Worm (Caenorhabditis elegans) whole organism, L3 larva: ENCODE data around the gene lips-7.

Experiments used
- R02D3.7 ChIP-seq: fragments of 150-350 bp; optimal IDR thresholded peaks from 2 replicates; lab custom pipeline; 2014; ENCODE audit warnings: missing biosample characterization, missing genetic modification characterization
- ZK546.5 ChIP-seq: sonication (generic microtip); optimal IDR thresholded peaks from 2 replicates; lab custom pipeline; 2017; ENCODE audit warnings: missing biosample characterization, missing genetic modification characterization
- aly-2 ChIP-seq: fragments of 150-350 bp; optimal IDR thresholded peaks from 2 replicates; lab custom pipeline; 2014; ENCODE audit warnings: missing biosample characterization, missing genetic modification characterization
- ama-1 ChIP-seq: fragments of 150-350 bp; optimal IDR thresholded peaks from 2 replicates; lab custom pipeline; 2018
- ceh-9 ChIP-seq: sonication (generic microtip); optimal IDR thresholded peaks from 2 replicates; lab custom pipeline; 2018; ENCODE audit warnings: missing biosample characterization, missing genetic modification characterization
- egl-27 ChIP-seq: sonication (generic microtip); optimal IDR thresholded peaks from 4 replicates; lab custom pipeline; 2017; ENCODE audit warnings: missing biosample characterization, missing genetic modification reagents, missing genetic modification characterization
- elt-1 ChIP-seq: fragments of 150-350 bp; optimal IDR thresholded peaks from 2 replicates; lab custom pipeline; 2014; ENCODE audit warnings: missing biosample characterization, missing genetic modification characterization
- elt-2 ChIP-seq: sonication (generic microtip); optimal IDR thresholded peaks from 2 replicates; lab custom pipeline; 2016; ENCODE audit warnings: missing genetic modification reagents, mild to moderate bottlenecking, missing genetic modification characterization, missing compliant biosample characterization
- eor-1 ChIP-seq, 2 experiments: fragments of 150-350 bp; optimal IDR thresholded peaks; 2 replicates each; lab custom pipeline; 2014 to 2018; ENCODE audit warnings: missing biosample characterization in 2 of 2, missing genetic modification characterization in 2 of 2
- fkh-10 ChIP-seq: sonication (generic microtip); optimal IDR thresholded peaks from 2 replicates; lab custom pipeline; 2017; ENCODE audit warnings: missing biosample characterization, missing genetic modification reagents, missing genetic modification characterization
- fkh-2 ChIP-seq: fragments of 150-350 bp; optimal IDR thresholded peaks from 2 replicates; lab custom pipeline; 2014; ENCODE audit warnings: missing biosample characterization, missing genetic modification reagents, missing genetic modification characterization
- fos-1 ChIP-seq: fragments of 150-350 bp; optimal IDR thresholded peaks from 2 replicates; lab custom pipeline; 2014; ENCODE audit warnings: missing biosample characterization, missing genetic modification characterization
- hmg-11 ChIP-seq: sonication (generic microtip); optimal IDR thresholded peaks from 2 replicates; lab custom pipeline; 2016; ENCODE audit warnings: missing genetic modification characterization, missing compliant biosample characterization
- jun-1 ChIP-seq: fragments of 150-350 bp; optimal IDR thresholded peaks from 2 replicates; lab custom pipeline; 2014; ENCODE audit warnings: missing biosample characterization, missing genetic modification reagents, missing genetic modification characterization
- lin-15B ChIP-seq: fragments of 150-350 bp; optimal IDR thresholded peaks from 2 replicates; lab custom pipeline; 2014; ENCODE audit warnings: missing biosample characterization, missing genetic modification characterization
- lin-39 ChIP-seq: fragments of 150-350 bp; optimal IDR thresholded peaks from 2 replicates; lab custom pipeline; 2018; ENCODE audit warnings: missing biosample characterization, missing genetic modification reagents, missing genetic modification characterization
- lsy-12 ChIP-seq: sonication (generic microtip); optimal IDR thresholded peaks from 2 replicates; lab custom pipeline; 2016; ENCODE audit warnings: mild to moderate bottlenecking, missing genetic modification characterization, missing compliant biosample characterization
- mdl-1 ChIP-seq: fragments of 150-350 bp; optimal IDR thresholded peaks from 2 replicates; lab custom pipeline; 2014; ENCODE audit warnings: missing biosample characterization, missing genetic modification characterization
- mml-1 ChIP-seq: fragments of 150-350 bp; sonication (generic microtip); optimal IDR thresholded peaks from 3 replicates; lab custom pipeline; 2014; ENCODE audit warnings: missing biosample characterization, missing genetic modification characterization
- nfya-1 ChIP-seq: sonication (generic microtip); optimal IDR thresholded peaks from 2 replicates; lab custom pipeline; 2017; ENCODE audit warnings: missing genetic modification characterization, mild to moderate bottlenecking, missing compliant biosample characterization, antibody characterized with exemption, moderate library complexity; ENCODE audit not compliant: insufficient read depth
- nhr-11 ChIP-seq: fragments of 150-350 bp; optimal IDR thresholded peaks from 2 replicates; lab custom pipeline; 2014; ENCODE audit warnings: missing biosample characterization, missing genetic modification characterization
- nhr-12 ChIP-seq: fragments of 150-350 bp; optimal IDR thresholded peaks from 2 replicates; lab custom pipeline; 2014; ENCODE audit warnings: missing biosample characterization, missing genetic modification characterization
- nhr-23 ChIP-seq: fragments of 150-350 bp; optimal IDR thresholded peaks from 2 replicates; lab custom pipeline; 2014; ENCODE audit warnings: missing biosample characterization, missing genetic modification reagents, missing genetic modification characterization
- nhr-237 ChIP-seq: fragments of 150-350 bp; optimal IDR thresholded peaks from 2 replicates; lab custom pipeline; 2014; ENCODE audit warnings: missing biosample characterization, missing genetic modification characterization
- nhr-25 ChIP-seq: sonication (generic microtip); optimal IDR thresholded peaks from 2 replicates; lab custom pipeline; 2017; ENCODE audit warnings: missing biosample characterization, missing genetic modification characterization
- nhr-28 ChIP-seq: fragments of 150-350 bp; optimal IDR thresholded peaks from 2 replicates; lab custom pipeline; 2014; ENCODE audit warnings: missing biosample characterization, missing genetic modification characterization
- nhr-43 ChIP-seq: sonication (generic microtip); optimal IDR thresholded peaks from 2 replicates; lab custom pipeline; 2016; ENCODE audit warnings: mild to moderate bottlenecking, missing genetic modification characterization, missing compliant biosample characterization; ENCODE audit not compliant: poor library complexity, severe bottlenecking
- nhr-67 ChIP-seq: fragments of 150-350 bp; optimal IDR thresholded peaks from 2 replicates; lab custom pipeline; 2014; ENCODE audit warnings: missing biosample characterization, missing genetic modification characterization
- nhr-77 ChIP-seq: fragments of 150-350 bp; optimal IDR thresholded peaks from 2 replicates; lab custom pipeline; 2014; ENCODE audit warnings: missing biosample characterization, missing genetic modification characterization
- pha-4 ChIP-seq: fragments of 150-350 bp; optimal IDR thresholded peaks from 2 replicates; lab custom pipeline; 2014; ENCODE audit warnings: missing biosample characterization, missing genetic modification reagents, missing genetic modification characterization
- pqm-1 ChIP-seq: fragments of 150-350 bp; optimal IDR thresholded peaks from 2 replicates; lab custom pipeline; 2017; ENCODE audit warnings: missing biosample characterization, missing genetic modification characterization, inconsistent platforms
- sea-2 ChIP-seq: fragments of 150-350 bp; sonication (generic microtip); optimal IDR thresholded peaks from 4 replicates; lab custom pipeline; 2014; ENCODE audit warnings: missing biosample characterization, missing genetic modification reagents, missing genetic modification characterization
- skn-1 ChIP-seq: fragments of 150-350 bp; optimal IDR thresholded peaks from 2 replicates; lab custom pipeline; 2014; ENCODE audit warnings: missing biosample characterization, missing genetic modification characterization
- snpc-4 ChIP-seq: fragments of 150-350 bp; optimal IDR thresholded peaks from 2 replicates; lab custom pipeline; 2014; ENCODE audit warnings: missing biosample characterization, missing genetic modification characterization
- tbx-2 ChIP-seq: sonication (generic microtip); optimal IDR thresholded peaks from 2 replicates; lab custom pipeline; 2016; ENCODE audit warnings: mild to moderate bottlenecking, missing genetic modification characterization, missing compliant biosample characterization
- unc-39 ChIP-seq: sonication (generic microtip); optimal IDR thresholded peaks from 4 replicates; lab custom pipeline; 2017; ENCODE audit warnings: missing biosample characterization, missing genetic modification characterization
- unc-62 ChIP-seq: fragments of 150-350 bp; sonication (generic microtip); optimal IDR thresholded peaks from 4 replicates; lab custom pipeline; 2014; ENCODE audit warnings: missing biosample characterization, missing genetic modification reagents, missing genetic modification characterization
- zag-1 ChIP-seq: fragments of 150-350 bp; optimal IDR thresholded peaks from 2 replicates; lab custom pipeline; 2014; ENCODE audit warnings: missing biosample characterization, missing genetic modification characterization
- ztf-11 ChIP-seq: fragments of 150-350 bp; optimal IDR thresholded peaks from 2 replicates; lab custom pipeline; 2014; ENCODE audit warnings: missing biosample characterization, missing genetic modification characterization
- ztf-4 ChIP-seq: fragments of 150-350 bp; optimal IDR thresholded peaks from 2 replicates; lab custom pipeline; 2014; ENCODE audit warnings: missing biosample characterization, missing genetic modification characterization

The lips-7 gene

ce11 chrII:572010-572409 is 20.4 kb downstream of the lips-7 start, which contains the start of gene mlt-8:
Gene mlt-8, minus strand, starts transcription at chrII:572110.
- TF ChIP-seq pha-4 (tag; lab: Kevin White, UChicago) = no peak
- no peak for TF ChIP-seq sea-2
- no peak for TF ChIP-seq mdl-1
- TF ChIP-seq nhr-23 (tag; lab: Kevin White, UChicago) = no peak
- no peak for TF ChIP-seq unc-62 (GFP tag; lab: Kevin White, UChicago)
- no peak for TF ChIP-seq unc-39 (tag; lab: Kevin White, UChicago)
- no peak for TF ChIP-seq nhr-237 (tag; lab: Kevin White, UChicago)
- no peak for TF ChIP-seq tbx-2 (tag; lab: Kevin White, UChicago)
- TF ChIP-seq nhr-12 = no peak
- no peak for TF ChIP-seq nhr-25
- TF ChIP-seq nhr-77 = no peak
- no peak for TF ChIP-seq fkh-10 (GFP tag; lab: Kevin White, UChicago)
- no peak for TF ChIP-seq fos-1 (tag; lab: Kevin White, UChicago)

ce11 chrII:574064-574463 is 22.4 kb downstream of the lips-7 start:
- TF ChIP-seq nhr-25 (peak; percentile 61), nhr-28 (no peak), nhr-23 (tag; lab: Kevin White, UChicago) (peak; percentile 78)
- TF ChIP-seq, all 47 proteins: peak for 2

- no peak for TF ChIP-seq ztf-4 (tag; lab: Kevin White, UChicago)
- no peak for TF ChIP-seq snpc-4 (tag; lab: Kevin White, UChicago)
- no peak for TF ChIP-seq nfya-1
- no peak for TF ChIP-seq nhr-12
- no peak for TF ChIP-seq skn-1 (tag; lab: Kevin White, UChicago)
- no peak for TF ChIP-seq nhr-11
- TF ChIP-seq ceh-9 (tag; lab: Kevin White, UChicago) = no peak
- TF ChIP-seq R02D3.7 (tag; lab: Kevin White, UChicago) = no peak
- no peak for TF ChIP-seq pqm-1
- no peak for TF ChIP-seq jun-1 (tag; lab: Kevin White, UChicago)
- no peak for TF ChIP-seq aly-2
- TF ChIP-seq zag-1 (tag; lab: Kevin White, UChicago) = no peak
- no peak for TF ChIP-seq fkh-10 (GFP tag; lab: Kevin White, UChicago)
- TF ChIP-seq lsy-12 = no peak
- no peak for TF ChIP-seq ZK546.5 (tag; lab: Kevin White, UChicago)
These were observed 26.0 kb downstream of the lips-7 start, which contains the start of gene W08F4.7 for ce11 chrII:577632-578031. Gene W08F4.7, minus strand, starts transcription at chrII:577732.

ce11 chrII:578803-579202 is 27.1 kb downstream of the lips-7 start:
- no peak for TF ChIP-seq R02D3.7 (tag; lab: Kevin White, UChicago)
- TF ChIP-seq nhr-23 (tag; lab: Kevin White, UChicago) = no peak
- no peak for TF ChIP-seq nhr-12
- no peak for TF ChIP-seq fkh-2
- TF ChIP-seq lin-39 (tag; lab: Kevin White, UChicago) = no peak
- TF ChIP-seq elt-2 (tag; lab: Kevin White, UChicago) = no peak
- no peak for TF ChIP-seq nhr-67
- no peak for TF ChIP-seq aly-2
- no peak for TF ChIP-seq egl-27
- no peak for TF ChIP-seq fkh-10 (GFP tag; lab: Kevin White, UChicago)
- TF ChIP-seq pqm-1 = no peak
- TF ChIP-seq elt-1 (tag; lab: Kevin White, UChicago) = no peak
- TF ChIP-seq nhr-77 = no peak
- TF ChIP-seq nhr-43 (tag; lab: Kevin White, UChicago) = no peak
- TF ChIP-seq snpc-4 (tag; lab: Kevin White, UChicago) = no peak
- TF ChIP-seq unc-39 (tag; lab: Kevin White, UChicago) = no peak
- TF ChIP-seq ama-1 (lab: Kevin White, UChicago) = no peak
- TF ChIP-seq, all 47 proteins: peak for 0

ce11 chrII:580189-580643 is 28.6 kb downstream of the lips-7 start, which contains the start of the genes cdc-37 and W08F4.3:
Gene cdc-37, minus strand, starts transcription at chrII:580593.
Gene W08F4.3, plus strand, starts transcription at chrII:580602.
- no peak for TF ChIP-seq ama-1 (lab: Kevin White, UChicago)
- TF ChIP-seq ZK546.5 (tag; lab: Kevin White, UChicago) = no peak
- peak; percentile 16 for TF ChIP-seq lin-15B (tag; lab: Kevin White, UChicago)
- no peak for TF ChIP-seq eor-1 (tag; optimal IDR thresholded peaks at IDR 0.05; lab: Kevin White, UChicago)
- TF ChIP-seq nhr-43 (tag; lab: Kevin White, UChicago) = no peak
- TF ChIP-seq nfya-1 = no peak
- TF ChIP-seq unc-62 (GFP tag; lab: Kevin White, UChicago) = no peak
- peak; percentile 44 for TF ChIP-seq hmg-11 (tag; lab: Kevin White, UChicago)
- TF ChIP-seq tbx-2 (tag; lab: Kevin White, UChicago) = no peak
- TF ChIP-seq unc-39 (tag; lab: Kevin White, UChicago) = no peak
- TF ChIP-seq ceh-9 (tag; lab: Kevin White, UChicago) = no peak
- TF ChIP-seq mml-1 = no peak
- TF ChIP-seq ztf-11 = no peak
- TF ChIP-seq, all 47 proteins: peak for 2
